Fruit fly (Drosophila melanogaster) whole organism, pupa: ENCODE results near the gene hid.

Experiments used
- CG13204 ChIP-seq: fragments of 200-800 bp; sonication (Bioruptor generic); optimal IDR thresholded peaks from 2 replicates; lab custom pipeline; 2018; ENCODE audit warnings: missing biosample characterization, mild to moderate bottlenecking, missing genetic modification characterization, moderate library complexity
- CG34367 ChIP-seq: fragments of 200-800 bp; sonication (Bioruptor generic); optimal IDR thresholded peaks from 2 replicates; lab custom pipeline; 2018; ENCODE audit warnings: missing biosample characterization, mild to moderate bottlenecking, missing genetic modification characterization
- D1 ChIP-seq: fragments of 200-800 bp; sonication (Bioruptor generic); optimal IDR thresholded peaks from 2 replicates; lab custom pipeline; 2018; ENCODE audit warnings: missing biosample characterization, mild to moderate bottlenecking, missing genetic modification characterization, moderate library complexity
- Ets98B ChIP-seq: fragments of 200-800 bp; sonication (Bioruptor generic); IDR thresholded peaks from 2 replicates; pipeline ENCODE4 v1.3.6; 2022; ENCODE audit warnings: missing biosample characterization, missing genetic modification characterization
- Snoo ChIP-seq: fragments of 200-800 bp; sonication (Bioruptor generic); optimal IDR thresholded peaks from 3 replicates; lab custom pipeline; 2017; ENCODE audit warnings: missing biosample characterization, mild to moderate bottlenecking, missing genetic modification characterization, inconsistent platforms

DNA sequence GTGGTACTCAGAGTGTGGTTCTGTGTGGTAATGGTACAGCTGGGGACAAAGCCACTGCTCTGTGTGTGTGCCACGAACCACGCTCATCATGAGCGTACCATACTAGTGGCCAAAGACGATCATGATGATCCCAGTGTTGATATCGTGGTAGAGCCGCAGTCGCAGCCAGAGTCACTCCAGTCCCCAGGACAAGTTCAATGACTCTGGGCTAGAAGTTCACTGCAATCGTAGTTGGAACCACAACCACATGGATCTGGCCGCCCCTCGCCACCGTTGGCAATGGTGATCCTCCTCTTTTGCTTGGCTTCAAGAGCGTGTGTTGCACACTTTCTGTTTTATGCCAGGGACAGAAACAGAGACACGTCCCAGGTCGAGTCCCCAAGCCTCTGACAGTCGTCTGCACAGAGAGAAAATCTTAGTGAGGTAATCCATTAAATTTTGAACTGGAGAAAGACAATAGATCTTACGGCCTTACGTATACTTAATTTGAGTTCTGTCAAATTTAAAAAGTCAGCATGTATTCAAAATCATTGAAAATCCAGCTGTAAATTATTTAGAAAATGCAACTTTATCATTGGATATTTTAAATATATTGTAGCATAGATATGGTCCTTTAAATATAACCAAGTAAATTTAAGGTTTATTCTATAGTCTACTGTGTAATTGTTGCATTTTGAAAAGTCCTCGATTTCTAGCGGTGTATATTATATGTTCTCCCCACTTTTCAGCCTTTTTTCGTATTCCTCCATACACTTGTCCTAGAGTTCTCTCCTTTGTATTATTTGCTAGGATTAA, 46.7 kb upstream of the hid start:
- peak; percentile 73 for TF ChIP-seq Snoo (tag; lab: Kevin White, UChicago)
- peak; percentile 96 for TF ChIP-seq D1 (tag; lab: Kevin White, UChicago)
- peak; percentile 92 for TF ChIP-seq CG13204 (GFP tag; lab: Kevin White, UChicago)
- TF ChIP-seq Ets98B (GFP tag; lab: Robert Waterston, UW) = no peak
- TF ChIP-seq CG34367 = peak; percentile 95
